Worm (Caenorhabditis elegans) whole organism, early embryonic: ENCODE measurements around the gene pcf-11.

ENCODE experiments used
- ama-1 ChIP-seq: fragments of 150-350 bp; optimal IDR thresholded peaks from 2 replicates; lab custom pipeline; 2014
- ceh-13 ChIP-seq: fragments of 200-800 bp; sonication (Bioruptor generic); optimal IDR thresholded peaks from 2 replicates; lab custom pipeline; 2018; ENCODE audit warnings: mild to moderate bottlenecking, missing genetic modification characterization, missing compliant biosample characterization
- ets-7 ChIP-seq: sonication (generic microtip); optimal IDR thresholded peaks from 2 replicates; lab custom pipeline; 2016; ENCODE audit warnings: missing genotype, missing genetic modification characterization, missing compliant biosample characterization

DNA sequence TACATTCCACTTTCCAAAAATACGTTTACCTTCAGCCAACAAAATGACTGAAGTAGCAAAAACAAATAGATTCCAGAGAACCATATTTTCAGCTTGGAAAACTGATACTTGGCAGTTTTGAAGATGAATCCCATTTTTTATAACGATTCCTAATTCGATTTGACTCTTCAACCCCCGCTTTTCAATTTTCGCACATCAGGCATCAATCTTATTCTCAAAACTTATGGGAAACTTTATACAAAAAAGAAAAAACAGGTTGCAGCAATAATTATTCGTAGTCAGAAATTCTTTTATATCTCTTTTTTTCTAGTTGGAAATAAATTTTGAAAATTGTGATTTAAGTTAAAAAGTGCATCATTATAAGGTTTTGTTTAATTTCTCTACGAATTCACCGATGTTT lies 37.1 kb downstream of the pcf-11 start, which contains the start of gene C45G9.10:
- no peak for TF ChIP-seq ama-1
- TF ChIP-seq ceh-13 (GFP tag; lab: Kevin White, UChicago): no peak
- no peak for TF ChIP-seq ets-7 (tag; lab: Kevin White, UChicago)
